Worm (Caenorhabditis elegans) whole organism, L4 larva: ENCODE results near the gene gsr-1.

ENCODE experiments used
- Y48G9A.11 ChIP-seq: fragments of 200-800 bp; sonication (Bioruptor generic); IDR thresholded peaks from 2 replicates; pipeline ENCODE4 v1.3.6; 2022; ENCODE audit warnings: missing genetic modification reagents, missing genetic modification characterization, missing compliant biosample characterization
- Y5F2A.4 ChIP-seq: fragments of 200-800 bp; sonication (Bioruptor generic); optimal IDR thresholded peaks from 2 replicates; lab custom pipeline; 2018; ENCODE audit warnings: mild to moderate bottlenecking, missing genetic modification characterization, missing compliant biosample characterization
- ZK337.2 ChIP-seq: fragments of 200-800 bp; sonication (Bioruptor generic); IDR thresholded peaks from 2 replicates; pipeline ENCODE4 v1.3.6; 2022; ENCODE audit warnings: missing genetic modification reagents, missing genetic modification characterization, missing compliant biosample characterization
- ZK546.5 ChIP-seq, 2 experiments: sonication (generic microtip); optimal IDR thresholded peaks; 2 replicates each; lab custom pipeline; 2017; ENCODE audit warnings: missing biosample characterization in 2 of 2, missing genetic modification characterization in 2 of 2
- aly-2 ChIP-seq: sonication (generic microtip); optimal IDR thresholded peaks from 2 replicates; lab custom pipeline; 2018; ENCODE audit warnings: missing biosample characterization, missing genetic modification characterization
- attf-4 ChIP-seq: sonication (generic microtip); optimal IDR thresholded peaks from 3 replicates; lab custom pipeline; 2017; ENCODE audit warnings: missing biosample characterization, missing genetic modification characterization
- ceh-32 ChIP-seq: sonication (generic microtip); optimal IDR thresholded peaks from 2 replicates; lab custom pipeline; 2016; ENCODE audit warnings: mild to moderate bottlenecking, missing genetic modification characterization, missing compliant biosample characterization; ENCODE audit not compliant: poor library complexity
- daf-16 ChIP-seq, 3 experiments: sonication (generic microtip); optimal IDR thresholded peaks; 2 replicates each; lab custom pipeline; 2016 to 2017; ENCODE audit warnings: missing genetic modification characterization in 3 of 3, missing genetic modification reagents in 3 of 3, mild to moderate bottlenecking in 2 of 3, missing compliant biosample characterization in 2 of 3, missing biosample characterization in 1 of 3, moderate library complexity in 1 of 3
- daf-8 ChIP-seq: fragments of 200-800 bp; sonication (Bioruptor generic); IDR thresholded peaks from 2 replicates; pipeline ENCODE4 v1.3.6; 2022; ENCODE audit warnings: missing genetic modification characterization, missing compliant biosample characterization
- dmd-6 ChIP-seq: fragments of 200-800 bp; sonication (Bioruptor generic); IDR thresholded peaks from 2 replicates; pipeline ENCODE4 v1.3.6; 2022; ENCODE audit warnings: missing genetic modification reagents, missing genetic modification characterization, missing compliant biosample characterization
- dpl-1 ChIP-seq: fragments of 150-350 bp; optimal IDR thresholded peaks from 2 replicates; lab custom pipeline; 2014; ENCODE audit warnings: missing biosample characterization, missing genetic modification reagents, missing genetic modification characterization
- dve-1 ChIP-seq: sonication (generic microtip); optimal IDR thresholded peaks from 2 replicates; lab custom pipeline; 2017; ENCODE audit warnings: antibody characterized with exemption, mild to moderate bottlenecking, missing genetic modification characterization, missing compliant biosample characterization; ENCODE audit not compliant: insufficient read depth
- egl-27 ChIP-seq: sonication (generic microtip); optimal IDR thresholded peaks from 3 replicates; lab custom pipeline; 2017; ENCODE audit warnings: missing biosample characterization, missing genetic modification reagents, missing genetic modification characterization
- gei-8 ChIP-seq: fragments of 200-800 bp; sonication (Bioruptor generic); optimal IDR thresholded peaks from 2 replicates; lab custom pipeline; 2018; ENCODE audit warnings: mild to moderate bottlenecking, missing genetic modification characterization, missing compliant biosample characterization
- hif-1 ChIP-seq, 2 experiments: sonication (generic microtip); optimal IDR thresholded peaks; 2 replicates each; lab custom pipeline; 2016 to 2017; ENCODE audit warnings: missing compliant biosample characterization in 2 of 2, missing genetic modification characterization in 2 of 2, missing genetic modification reagents in 2 of 2, missing genotype in 2 of 2, mild to moderate bottlenecking in 1 of 2
- hlh-11 ChIP-seq: fragments of 200-800 bp; sonication (Bioruptor generic); optimal IDR thresholded peaks from 2 replicates; lab custom pipeline; 2018; ENCODE audit warnings: mild to moderate bottlenecking, missing genetic modification characterization, missing compliant biosample characterization
- hlh-30 ChIP-seq: sonication (generic microtip); optimal IDR thresholded peaks from 2 replicates; lab custom pipeline; 2017; ENCODE audit warnings: antibody characterized with exemption, mild to moderate bottlenecking, missing genetic modification characterization, missing compliant biosample characterization; ENCODE audit not compliant: insufficient read depth
- hmg-1.1 ChIP-seq: fragments of 200-800 bp; sonication (Bioruptor generic); IDR thresholded peaks from 2 replicates; pipeline ENCODE4 v1.3.6; 2022; ENCODE audit warnings: missing genetic modification reagents, missing genetic modification characterization, missing compliant biosample characterization
- jun-1 ChIP-seq: fragments of 150-350 bp; optimal IDR thresholded peaks from 2 replicates; lab custom pipeline; 2014; ENCODE audit warnings: missing biosample characterization, missing genetic modification reagents, missing genetic modification characterization
- lir-3 ChIP-seq: sonication (generic microtip); optimal IDR thresholded peaks from 2 replicates; lab custom pipeline; 2016; ENCODE audit warnings: mild to moderate bottlenecking, missing genetic modification characterization, missing compliant biosample characterization
- lsy-2 ChIP-seq, 2 experiments: fragments of 150-350 bp in 1 of 2; sonication (generic microtip) in 1 of 2; optimal IDR thresholded peaks; 2 replicates each; lab custom pipeline; 2014 to 2017; ENCODE audit warnings: missing biosample characterization in 2 of 2, missing genetic modification characterization in 2 of 2
- madf-9 ChIP-seq: fragments of 200-800 bp; sonication (Bioruptor generic); conservative IDR thresholded peaks from 2 replicates; pipeline ENCODE4 v1.3.6; 2022; ENCODE audit warnings: missing genetic modification reagents, missing genetic modification characterization, missing compliant biosample characterization
- mdl-1 ChIP-seq, 2 experiments: fragments of 150-350 bp in 1 of 2; sonication (generic microtip) in 1 of 2; optimal IDR thresholded peaks; 2 replicates each; lab custom pipeline; 2014 to 2017; ENCODE audit warnings: missing biosample characterization in 2 of 2, missing genetic modification characterization in 2 of 2
- mdt-29 ChIP-seq: fragments of 200-800 bp; sonication (Bioruptor generic); IDR thresholded peaks from 2 replicates; pipeline ENCODE4 v1.3.6; 2022; ENCODE audit warnings: missing genetic modification reagents, missing genetic modification characterization, missing compliant biosample characterization
- mep-1 ChIP-seq: fragments of 150-350 bp; sonication (generic microtip); optimal IDR thresholded peaks from 3 replicates; lab custom pipeline; 2014; ENCODE audit warnings: missing biosample characterization, missing genetic modification characterization
- mes-2 ChIP-seq: sonication (generic microtip); optimal IDR thresholded peaks from 2 replicates; lab custom pipeline; 2016; ENCODE audit warnings: missing genotype, mild to moderate bottlenecking, missing genetic modification characterization, missing compliant biosample characterization; ENCODE audit not compliant: poor library complexity, severe bottlenecking
- mxl-3 ChIP-seq: fragments of 200-800 bp; sonication (Bioruptor generic); optimal IDR thresholded peaks from 2 replicates; lab custom pipeline; 2018; ENCODE audit warnings: mild to moderate bottlenecking, missing genetic modification characterization, missing compliant biosample characterization
- nhr-102 ChIP-seq: sonication (generic microtip); optimal IDR thresholded peaks from 2 replicates; lab custom pipeline; 2016; ENCODE audit warnings: mild to moderate bottlenecking, missing genetic modification characterization, moderate library complexity, missing compliant biosample characterization
- nhr-111 ChIP-seq: fragments of 200-800 bp; sonication (Bioruptor generic); optimal IDR thresholded peaks from 2 replicates; lab custom pipeline; 2018; ENCODE audit warnings: mild to moderate bottlenecking, missing genetic modification characterization, missing compliant biosample characterization
- nhr-28 ChIP-seq: fragments of 150-350 bp; optimal IDR thresholded peaks from 2 replicates; lab custom pipeline; 2014; ENCODE audit warnings: missing biosample characterization, missing genetic modification characterization
- nhr-41 ChIP-seq: fragments of 200-800 bp; sonication (Bioruptor generic); IDR thresholded peaks from 2 replicates; pipeline ENCODE4 v1.3.6; 2022; ENCODE audit warnings: missing genetic modification reagents, missing genetic modification characterization, missing compliant biosample characterization
- nhr-6 ChIP-seq: fragments of 150-350 bp; optimal IDR thresholded peaks from 2 replicates; lab custom pipeline; 2014; ENCODE audit warnings: missing biosample characterization, missing genetic modification characterization
- php-3 ChIP-seq: fragments of 200-800 bp; sonication (Bioruptor generic); IDR thresholded peaks from 2 replicates; pipeline ENCODE4 v1.3.6; 2022; ENCODE audit warnings: missing genetic modification reagents, missing genetic modification characterization, missing compliant biosample characterization
- pqm-1 ChIP-seq: sonication (generic microtip); optimal IDR thresholded peaks from 2 replicates; lab custom pipeline; 2017; ENCODE audit warnings: missing biosample characterization, missing genetic modification characterization
- rbr-2 ChIP-seq: sonication (generic microtip); optimal IDR thresholded peaks from 2 replicates; lab custom pipeline; 2016; ENCODE audit warnings: missing genotype, missing genetic modification characterization, missing compliant biosample characterization
- set-16 ChIP-seq: fragments of 200-800 bp; sonication (Bioruptor generic); IDR thresholded peaks from 2 replicates; pipeline ENCODE4 v1.3.6; 2022; ENCODE audit warnings: missing genetic modification reagents, missing genetic modification characterization, missing compliant biosample characterization
- spr-1 ChIP-seq: sonication (generic microtip); optimal IDR thresholded peaks from 2 replicates; lab custom pipeline; 2016; ENCODE audit warnings: mild to moderate bottlenecking, missing genetic modification characterization, missing compliant biosample characterization
- unc-130 ChIP-seq: sonication (generic microtip); optimal IDR thresholded peaks from 2 replicates; lab custom pipeline; 2016; ENCODE audit warnings: missing genetic modification reagents, missing genetic modification characterization, missing compliant biosample characterization
- unc-62 ChIP-seq, 3 experiments: fragments of 150-350 bp in 1 of 3; sonication (generic microtip); optimal IDR thresholded peaks in 2 of 3; peaks in 1 of 3; 1 replicate in 1 of 3; 2 replicates in 2 of 3; lab custom pipeline; 2014 to 2017; ENCODE audit warnings: missing biosample characterization in 3 of 3, missing genetic modification characterization in 3 of 3, missing genetic modification reagents in 3 of 3, missing genotype in 1 of 3
- zfp-2 ChIP-seq: sonication (generic microtip); optimal IDR thresholded peaks from 2 replicates; lab custom pipeline; 2016; ENCODE audit warnings: mild to moderate bottlenecking, missing genetic modification characterization, missing compliant biosample characterization
- zip-2 ChIP-seq: fragments of 150-350 bp; optimal IDR thresholded peaks from 2 replicates; lab custom pipeline; 2014; ENCODE audit warnings: missing biosample characterization, missing genetic modification characterization

Gene gsr-1

ce11 chrIII:3619621-3620261 lies 31.0 kb upstream of the gsr-1 start (continued):
- TF ChIP-seq hmg-1.1 (GFP tag; lab: Robert Waterston, UW) (peak; percentile 63), lir-3 (tag; lab: Kevin White, UChicago) (no peak), jun-1 (tag; lab: Kevin White, UChicago) (no peak), zfp-2 (tag; lab: Kevin White, UChicago) (no peak), aly-2 (tag; lab: Kevin White, UChicago) (no peak), hlh-11 (peak; percentile 61), nhr-6 (tag; lab: Kevin White, UChicago) (peak; percentile 13), unc-62 (GFP tag; optimal IDR thresholded peaks at IDR 0.05 in 1 of 2; lab: Kevin White, UChicago) (peak in 1 of 2 experiments; percentile 90), unc-62 (tag; optimal IDR thresholded peaks at IDR 0.05; lab: Kevin White, UChicago) (no peak), nhr-111 (GFP tag; lab: Kevin White, UChicago) (no peak), attf-4 (tag; lab: Kevin White, UChicago) (no peak), zip-2 (tag; lab: Kevin White, UChicago) (no peak), unc-130 (GFP tag; lab: Kevin White, UChicago) (no peak)

DNA sequence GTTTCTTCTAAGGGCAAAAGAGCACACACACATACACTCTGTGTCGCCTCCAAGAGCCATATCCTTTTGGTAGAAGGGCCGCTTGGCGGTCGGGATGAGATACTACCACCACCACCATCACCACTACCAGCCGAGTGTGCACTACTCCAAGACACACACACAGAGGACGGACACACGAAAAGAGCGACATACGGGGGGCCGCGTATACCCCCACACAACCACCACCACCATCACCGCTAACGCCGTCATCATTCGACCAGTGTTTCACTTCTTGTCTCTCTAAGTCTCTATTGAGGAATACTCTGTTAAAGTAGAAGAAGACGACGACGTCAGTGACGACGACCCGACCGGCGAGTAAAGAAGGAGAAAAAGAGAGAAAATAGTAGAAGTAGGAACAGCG lies 30.1 kb upstream of the gsr-1 start:
- no peak for TF ChIP-seq ZK337.2
- TF ChIP-seq lir-3 (tag; lab: Kevin White, UChicago) = no peak
- no peak for TF ChIP-seq Y5F2A.4 (GFP tag; lab: Kevin White, UChicago)
- peak in 1 of 2 experiments; percentile 35 for TF ChIP-seq lsy-2 (tag; optimal IDR thresholded peaks at IDR 0.05; lab: Kevin White, UChicago)
- no peak for TF ChIP-seq hif-1 (tag; optimal IDR thresholded peaks at IDR 0.05; lab: Kevin White, UChicago)
- TF ChIP-seq madf-9 = no peak
- TF ChIP-seq mep-1 (tag; lab: Kevin White, UChicago) = peak; percentile 29
- no peak for TF ChIP-seq ceh-32
- TF ChIP-seq nhr-6 (tag; lab: Kevin White, UChicago) = no peak
- peak; percentile 53 for TF ChIP-seq hmg-1.1 (GFP tag; lab: Robert Waterston, UW)
- TF ChIP-seq mes-2 (tag; lab: Kevin White, UChicago) = peak; percentile 38
- 0 out of 2 replicates have a peak, but pooled peaks have one; percentile 16 for TF ChIP-seq set-16 (GFP tag; lab: Robert Waterston, UW)
- TF ChIP-seq ZK546.5 (tag; optimal IDR thresholded peaks at IDR 0.05; lab: Kevin White, UChicago) = no peak
- TF ChIP-seq unc-62 (GFP tag; optimal IDR thresholded peaks at IDR 0.05 in 1 of 2; lab: Kevin White, UChicago) = peak in 1 of 2 experiments; percentile 91
- TF ChIP-seq unc-62 (tag; optimal IDR thresholded peaks at IDR 0.05; lab: Kevin White, UChicago) = no peak
- TF ChIP-seq mdt-29 = no peak
- TF ChIP-seq rbr-2 (tag; lab: Kevin White, UChicago) = peak; percentile 62
- TF ChIP-seq spr-1 = no peak
- no peak for TF ChIP-seq nhr-41
- TF ChIP-seq unc-130 (GFP tag; lab: Kevin White, UChicago) = no peak
- no peak for TF ChIP-seq daf-8 (GFP tag; lab: Robert Waterston, UW)
- TF ChIP-seq zip-2 (tag; lab: Kevin White, UChicago) = no peak

DNA sequence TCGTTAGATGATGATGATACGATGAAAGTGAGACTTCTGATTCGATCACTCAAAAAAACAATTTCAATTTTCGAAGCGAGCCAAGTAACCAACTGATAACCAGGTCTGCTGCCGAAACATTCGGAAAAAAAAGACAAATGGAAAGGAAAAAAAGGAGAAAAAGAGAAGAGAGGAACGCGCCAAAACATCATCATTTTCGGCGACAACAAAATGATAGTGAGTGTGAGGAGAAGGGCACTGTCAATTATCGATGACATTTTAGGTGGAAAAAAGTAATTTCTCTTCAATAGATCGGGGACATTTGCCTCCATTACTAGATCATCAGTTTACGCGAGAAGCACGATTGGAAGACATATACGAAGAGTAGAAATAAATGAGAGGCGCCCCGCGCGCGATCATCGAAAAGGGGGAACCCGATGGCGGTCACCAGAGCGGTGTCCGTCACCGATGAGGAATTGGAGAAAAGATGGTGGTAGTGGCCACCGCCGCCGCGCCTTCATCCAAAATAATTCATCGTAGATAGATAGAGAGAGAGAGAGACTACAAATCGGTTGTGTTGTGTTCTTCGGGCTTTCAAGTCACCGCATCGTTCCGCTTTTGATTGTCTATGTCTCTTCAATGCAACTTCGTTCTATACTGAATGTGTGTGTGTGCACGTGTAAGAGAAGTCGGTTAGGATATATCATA lies 29.4 kb upstream of the gsr-1 start:
- TF ChIP-seq gei-8 (no peak), php-3 (GFP tag; lab: Robert Waterston, UW) (no peak), dmd-6 (peak; percentile 63), daf-16 (GFP tag; optimal IDR thresholded peaks at IDR 0.05; lab: Kevin White, UChicago) (no peak), daf-16 (tag; optimal IDR thresholded peaks at IDR 0.05; lab: Kevin White, UChicago) (peak; percentile 65), mdl-1 (tag; optimal IDR thresholded peaks at IDR 0.05; lab: Kevin White, UChicago) (peak; percentile 9 to 80), mep-1 (tag; lab: Kevin White, UChicago) (peak; percentile 23), mdt-29 (no peak), hlh-11 (peak; percentile 41), pqm-1 (tag; lab: Kevin White, UChicago) (peak; percentile 30), unc-130 (GFP tag; lab: Kevin White, UChicago) (no peak), dpl-1 (no peak), egl-27 (tag; lab: Kevin White, UChicago) (no peak), mxl-3 (peak; percentile 61), Y48G9A.11 (GFP tag; lab: Robert Waterston, UW) (no peak), dve-1 (tag; lab: Kevin White, UChicago) (peak; percentile 37), hlh-30 (tag; lab: Kevin White, UChicago) (no peak), nhr-102 (tag; lab: Kevin White, UChicago) (no peak), nhr-28 (tag; lab: Kevin White, UChicago) (peak; percentile 90), lsy-2 (tag; optimal IDR thresholded peaks at IDR 0.05; lab: Kevin White, UChicago) (no peak), hmg-1.1 (GFP tag; lab: Robert Waterston, UW) (0 out of 2 replicates have a peak, but pooled peaks have one; percentile 24)
